Worm (Caenorhabditis elegans): ENCODE results near the gene Y48E1B.3.

ce11 chrII:13507535-13507934 is 60.2 kb downstream of the Y48E1B.3 start, which contains the start of gene nep-17:
- TF ChIP-seq skn-1 (tag; optimal IDR thresholded peaks at IDR 0.05): no peak
- no peak for TF ChIP-seq tbx-2 (tag; optimal IDR thresholded peaks at IDR 0.05)
- TF ChIP-seq nhr-85 (tag): no peak
- no peak for TF ChIP-seq zag-1 (tag; optimal IDR thresholded peaks at IDR 0.05)

All from whole organism, L1 larva.